Worm (Caenorhabditis elegans): ENCODE measurements around the gene lurp-3.
A peak's percentile ranks its signal among the peaks of the same experiment; 100 is the strongest.

Gene lurp-3

DNA sequence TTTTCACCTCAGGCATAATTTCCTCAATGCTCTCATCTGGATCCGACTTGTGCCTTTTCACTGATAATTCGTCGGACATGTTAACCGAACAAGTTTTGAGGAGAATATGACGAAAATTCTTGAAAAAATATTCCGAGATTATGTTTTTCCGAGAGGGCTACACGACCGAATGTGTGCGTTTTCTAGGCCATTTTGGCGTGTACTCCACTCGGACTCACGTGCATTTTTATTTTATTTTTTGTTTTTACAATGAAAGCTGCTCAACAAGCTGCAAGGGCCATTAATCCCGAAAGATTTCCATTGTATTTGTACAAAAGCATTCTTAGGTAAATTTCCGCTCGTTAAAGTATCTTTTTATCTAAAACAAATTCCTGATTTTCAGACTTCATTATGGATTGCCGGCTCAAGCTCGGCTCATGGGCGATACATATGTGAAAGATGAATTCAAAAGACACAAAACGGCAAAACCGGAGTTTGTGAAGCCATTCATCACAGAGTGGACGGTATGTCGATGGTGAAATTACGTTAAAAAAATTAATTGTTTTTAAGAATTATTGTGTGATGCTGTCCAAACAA, 12.7 kb downstream of the lurp-3 start, which contains the start of the genes F25H9.6 and F25H9.7 (continued):
- TF ChIP-seq hlh-15 (tag; optimal IDR thresholded peaks at IDR 0.05), result peak; percentile 71
- no peak for TF ChIP-seq ceh-9 (tag; optimal IDR thresholded peaks at IDR 0.05)
- peak; percentile 76 for TF ChIP-seq fkh-6 (tag; optimal IDR thresholded peaks at IDR 0.05)
- TF ChIP-seq elt-4 (tag; optimal IDR thresholded peaks at IDR 0.05), result no peak
- no peak for TF ChIP-seq fkh-10 (GFP tag; optimal IDR thresholded peaks at IDR 0.05)
- no peak for TF ChIP-seq sox-4 (tag; optimal IDR thresholded peaks at IDR 0.05)
- TF ChIP-seq unc-3 (GFP tag; conservative IDR thresholded peaks at IDR 0.05), result no peak
- no peak for TF ChIP-seq unc-3 (tag; optimal IDR thresholded peaks at IDR 0.05)
- no peak for TF ChIP-seq pax-1 (tag; optimal IDR thresholded peaks at IDR 0.05)
- no peak for TF ChIP-seq unc-55 (GFP tag; optimal IDR thresholded peaks at IDR 0.05)
- TF ChIP-seq madf-2 (tag; optimal IDR thresholded peaks at IDR 0.05), result no peak
- peak; percentile 54 for TF ChIP-seq ztf-16 (tag; optimal IDR thresholded peaks at IDR 0.05)
- no peak for TF ChIP-seq npax-4 (tag; optimal IDR thresholded peaks at IDR 0.05)
- TF ChIP-seq unc-86 (tag; optimal IDR thresholded peaks at IDR 0.05), result peak; percentile 54
- peak; percentile 92 for TF ChIP-seq mec-3 (tag; optimal IDR thresholded peaks at IDR 0.05; ENCODE audit: borderline replicate concordance)
- TF ChIP-seq hlh-8 (tag; optimal IDR thresholded peaks at IDR 0.05), result peak; percentile 92
- peak; percentile 22 for TF ChIP-seq lin-11 (tag; optimal IDR thresholded peaks at IDR 0.05)
- TF ChIP-seq eyg-1 (tag; optimal IDR thresholded peaks at IDR 0.05), result peak; percentile 56
- peak; percentile 80 for TF ChIP-seq F13H6.1 (tag; optimal IDR thresholded peaks at IDR 0.05)
- peak; percentile 33 for TF ChIP-seq ceh-18 (tag; optimal IDR thresholded peaks at IDR 0.05)
- no peak for TF ChIP-seq pros-1 (tag; optimal IDR thresholded peaks at IDR 0.05)
- no peak for TF ChIP-seq gmeb-2 (tag; optimal IDR thresholded peaks at IDR 0.05)
- TF ChIP-seq syd-9 (tag; optimal IDR thresholded peaks at IDR 0.05), result peak; percentile 7
- no peak for TF ChIP-seq nhr-11 (tag; optimal IDR thresholded peaks at IDR 0.05)
- TF ChIP-seq C38D4.7 (GFP tag; optimal IDR thresholded peaks at IDR 0.05), result no peak
- TF ChIP-seq ahr-1 (tag; optimal IDR thresholded peaks at IDR 0.05), result peak; percentile 53
- no peak for TF ChIP-seq che-1 (tag; optimal IDR thresholded peaks at IDR 0.05)

DNA sequence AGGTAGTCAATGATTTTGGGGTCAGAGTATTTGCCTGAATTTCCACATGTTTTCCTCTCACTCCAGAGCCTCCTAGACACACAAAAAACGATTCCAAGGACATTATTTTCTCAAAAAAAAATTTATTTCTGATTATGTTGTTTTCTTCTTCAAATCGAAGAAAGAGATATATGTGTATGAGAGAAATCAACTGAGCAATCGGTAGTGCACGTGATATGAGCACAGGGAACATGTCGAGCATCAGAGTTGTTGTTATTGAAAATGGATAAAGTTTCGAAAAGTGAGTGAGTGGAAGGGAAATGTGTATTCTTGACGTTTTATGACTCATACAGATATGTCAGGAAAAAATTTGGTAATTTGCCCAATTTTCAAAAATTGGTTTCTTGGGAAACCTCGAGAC, 16.5 kb downstream of the lurp-3 start:
- no peak for TF ChIP-seq ceh-2 (tag; optimal IDR thresholded peaks at IDR 0.05)
- no peak for TF ChIP-seq pat-9 (tag; optimal IDR thresholded peaks at IDR 0.05)
- TF ChIP-seq ceh-18 (tag; optimal IDR thresholded peaks at IDR 0.05), result no peak
- no peak for TF ChIP-seq madf-2 (tag; optimal IDR thresholded peaks at IDR 0.05)
- TF ChIP-seq sox-2 (GFP tag; IDR thresholded peaks at IDR 0.05), result no peak
- no peak for TF ChIP-seq nfya-1 (tag; optimal IDR thresholded peaks at IDR 0.05)
- TF ChIP-seq pha-4 (tag; optimal IDR thresholded peaks at IDR 0.05), result no peak
- no peak for TF ChIP-seq ama-1 (optimal IDR thresholded peaks at IDR 0.05)
- TF ChIP-seq C38D4.7 (GFP tag; optimal IDR thresholded peaks at IDR 0.05), result no peak
- TF ChIP-seq nhr-11 (tag; optimal IDR thresholded peaks at IDR 0.05), result no peak
- TF ChIP-seq sox-4 (tag; optimal IDR thresholded peaks at IDR 0.05), result no peak
- TF ChIP-seq ttx-3 (tag; optimal IDR thresholded peaks at IDR 0.05), result no peak
- TF ChIP-seq npax-4 (tag; optimal IDR thresholded peaks at IDR 0.05), result no peak
- TF ChIP-seq lin-11 (tag; optimal IDR thresholded peaks at IDR 0.05), result no peak
- TF ChIP-seq ahr-1 (tag; optimal IDR thresholded peaks at IDR 0.05), result no peak
- no peak for TF ChIP-seq ets-4 (tag; optimal IDR thresholded peaks at IDR 0.05)
- no peak for TF ChIP-seq zip-5 (tag; optimal IDR thresholded peaks at IDR 0.05)
- no peak for TF ChIP-seq ceh-34 (tag; optimal IDR thresholded peaks at IDR 0.05)
- TF ChIP-seq pha-2 (tag; optimal IDR thresholded peaks at IDR 0.05), result no peak
- no peak for TF ChIP-seq ceh-22 (tag; optimal IDR thresholded peaks at IDR 0.05)

DNA sequence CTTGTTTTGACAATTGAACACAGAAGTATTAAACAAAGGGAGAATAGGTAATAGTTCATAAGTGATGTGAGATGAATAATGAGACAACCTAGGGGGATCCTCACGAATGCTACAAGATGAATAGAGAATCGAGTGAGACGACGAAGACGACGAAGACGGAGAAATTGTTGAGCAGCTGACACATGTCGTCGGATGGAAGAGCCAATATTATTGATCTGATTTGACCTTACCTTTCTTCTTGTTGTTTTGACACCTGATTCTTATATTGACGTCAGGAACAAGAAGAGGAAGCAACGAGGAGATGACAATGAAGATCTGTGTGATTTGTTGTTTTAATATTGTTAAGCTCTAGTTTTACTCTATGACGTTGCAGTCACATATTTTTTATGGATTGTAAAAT, 17.9 kb downstream of the lurp-3 start, which contains the start of gene T10G3.1:
Gene T10G3.1, minus strand, starts transcription at position 213 of the 400 bp plus-strand sequence.
- TF ChIP-seq madf-2 (tag; optimal IDR thresholded peaks at IDR 0.05), result no peak
- TF ChIP-seq ref-2 (tag; optimal IDR thresholded peaks at IDR 0.05), result no peak
- TF ChIP-seq elt-2 (tag; optimal IDR thresholded peaks at IDR 0.05), result no peak
- TF ChIP-seq sox-4 (tag; optimal IDR thresholded peaks at IDR 0.05), result no peak
- TF ChIP-seq ceh-19 (GFP tag; optimal IDR thresholded peaks at IDR 0.05), result no peak
- TF ChIP-seq unc-55 (GFP tag; optimal IDR thresholded peaks at IDR 0.05), result peak; percentile 76
- TF ChIP-seq pha-4 (tag; optimal IDR thresholded peaks at IDR 0.05), result no peak
- TF ChIP-seq pax-1 (tag; optimal IDR thresholded peaks at IDR 0.05), result no peak
- no peak for TF ChIP-seq ama-1 (optimal IDR thresholded peaks at IDR 0.05)
